Fruit fly (Drosophila melanogaster): ENCODE results near the gene Hsc20.

The Hsc20 gene

DNA sequence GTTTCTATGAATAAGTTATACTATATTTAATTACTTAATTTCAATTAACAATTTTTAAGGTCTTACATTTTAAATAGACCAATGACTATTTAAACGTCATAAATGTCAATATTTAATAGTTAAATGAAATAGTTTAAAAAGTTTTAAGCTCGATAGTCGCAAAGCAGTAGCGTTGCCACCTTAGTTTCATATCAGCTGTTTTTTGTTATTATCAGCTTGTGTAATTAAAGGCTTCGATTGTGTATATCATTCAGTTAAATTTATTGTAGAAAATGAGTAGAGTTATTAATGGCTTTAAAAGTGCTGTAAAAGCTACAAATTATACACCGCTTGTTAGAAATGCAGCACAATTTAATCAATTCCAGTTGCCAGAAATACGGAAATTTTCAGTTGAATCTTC, at the start of gene Hsc20:
TSS of gene Hsc20 (plus strand) at position 204 of the 400 bp plus-strand sequence.
- TF ChIP-seq CG17801 (GFP tag; optimal IDR thresholded peaks at IDR 0.05; ENCODE audit: partially characterized antibody), result peak; percentile 11

DNA sequence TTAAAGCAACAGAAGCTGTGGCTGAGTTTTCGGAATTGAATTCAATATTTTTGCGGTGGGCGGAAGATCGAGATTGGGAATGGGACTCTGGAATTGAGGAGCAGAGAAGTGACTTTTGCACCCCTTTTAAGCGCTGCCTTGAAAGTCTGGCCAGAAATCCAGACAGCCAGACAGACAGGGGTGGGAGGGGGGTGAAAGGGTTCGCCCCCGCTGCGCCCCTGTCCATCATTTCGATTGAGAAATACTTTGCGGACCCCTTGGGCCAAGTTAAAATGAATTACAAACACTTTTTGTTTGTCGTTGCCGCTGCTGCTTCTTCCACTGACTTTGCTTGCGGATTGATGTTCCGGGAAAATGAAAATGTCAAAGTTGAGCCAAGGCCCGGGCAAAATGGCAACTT, 49.4 kb upstream of the Hsc20 start:
- no peak for TF ChIP-seq CG17801 (GFP tag; optimal IDR thresholded peaks at IDR 0.05; ENCODE audit: partially characterized antibody)

DNA sequence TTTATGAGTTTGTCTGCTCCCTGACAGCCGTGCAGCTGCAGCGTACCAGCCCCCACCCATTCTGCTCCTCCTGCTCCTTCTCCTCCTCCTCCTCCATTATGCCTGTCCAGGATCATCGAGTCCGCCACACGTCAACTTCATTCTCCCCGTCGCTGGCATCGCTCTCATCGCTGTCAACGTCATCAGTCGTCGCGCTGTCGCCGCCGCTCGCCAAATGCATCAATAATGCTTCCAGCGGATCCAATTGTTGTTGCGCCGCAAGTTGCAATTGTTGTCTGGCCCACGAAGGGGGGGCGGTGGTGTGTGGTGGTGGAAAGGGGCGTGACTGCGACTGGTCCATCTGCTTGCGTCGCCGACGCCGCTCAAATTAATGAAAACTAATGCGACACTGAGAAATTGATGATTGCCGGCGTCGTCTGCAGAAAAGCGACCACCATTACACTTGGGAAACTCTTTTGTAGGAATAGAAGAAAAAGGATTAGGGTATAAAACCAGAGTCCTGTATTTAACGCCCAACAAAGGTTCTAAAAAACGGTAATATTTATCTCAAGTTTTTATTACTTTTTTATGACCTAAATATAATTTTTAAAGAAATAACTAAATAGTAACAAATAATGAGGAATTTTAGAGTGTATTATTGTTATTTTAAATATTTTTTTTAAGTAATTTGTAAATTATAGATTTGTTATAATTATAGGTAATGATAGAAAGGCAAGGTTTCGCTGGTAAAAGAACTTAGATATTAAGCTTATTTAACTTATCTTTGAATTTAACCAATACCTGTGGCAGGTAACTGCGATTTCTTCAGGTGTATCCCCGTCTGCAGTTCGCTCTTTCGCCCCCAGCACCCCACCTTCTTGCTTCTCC, 43.6 kb upstream of the Hsc20 start:
- TF ChIP-seq CG17801 (GFP tag; optimal IDR thresholded peaks at IDR 0.05; ENCODE audit: partially characterized antibody), result no peak

DNA sequence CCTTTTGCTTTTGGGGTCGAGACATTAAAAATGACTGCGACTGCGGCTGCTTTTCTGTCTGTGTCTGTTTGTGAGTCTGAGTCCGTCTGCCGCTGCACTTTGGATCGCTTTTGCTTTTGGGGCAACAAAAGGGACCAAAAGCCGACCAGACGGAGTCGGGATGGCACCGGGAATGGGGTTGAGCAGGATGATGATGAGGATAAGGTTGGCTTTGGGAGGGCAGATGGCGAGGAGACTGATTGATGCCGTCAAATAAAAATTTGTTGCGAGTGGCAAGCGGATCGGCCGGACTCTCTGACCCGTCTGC, 43.0 kb upstream of the Hsc20 start:
- no peak for TF ChIP-seq CG17801 (GFP tag; optimal IDR thresholded peaks at IDR 0.05; ENCODE audit: partially characterized antibody)

DNA sequence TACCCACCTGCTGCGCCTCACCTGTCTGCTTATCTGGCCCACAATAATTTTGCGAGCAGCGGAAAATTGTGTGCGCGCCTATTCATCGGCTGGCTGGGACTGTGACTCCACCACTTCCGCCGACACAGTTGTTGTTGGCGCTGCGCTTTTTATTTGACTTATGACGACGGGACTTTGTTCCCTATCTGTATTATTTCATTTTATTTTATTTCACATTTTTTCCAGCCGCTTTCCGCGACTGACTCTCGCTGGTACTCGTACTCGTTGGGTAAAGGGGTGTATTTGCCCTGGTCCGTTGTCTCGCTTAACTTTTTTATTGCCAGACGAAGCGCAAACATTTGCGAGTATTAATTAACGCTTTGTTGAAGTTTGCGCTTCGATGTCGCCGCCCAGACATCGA, 42.0 kb upstream of the Hsc20 start:
- no peak for TF ChIP-seq CG17801 (GFP tag; optimal IDR thresholded peaks at IDR 0.05; ENCODE audit: partially characterized antibody)

DNA sequence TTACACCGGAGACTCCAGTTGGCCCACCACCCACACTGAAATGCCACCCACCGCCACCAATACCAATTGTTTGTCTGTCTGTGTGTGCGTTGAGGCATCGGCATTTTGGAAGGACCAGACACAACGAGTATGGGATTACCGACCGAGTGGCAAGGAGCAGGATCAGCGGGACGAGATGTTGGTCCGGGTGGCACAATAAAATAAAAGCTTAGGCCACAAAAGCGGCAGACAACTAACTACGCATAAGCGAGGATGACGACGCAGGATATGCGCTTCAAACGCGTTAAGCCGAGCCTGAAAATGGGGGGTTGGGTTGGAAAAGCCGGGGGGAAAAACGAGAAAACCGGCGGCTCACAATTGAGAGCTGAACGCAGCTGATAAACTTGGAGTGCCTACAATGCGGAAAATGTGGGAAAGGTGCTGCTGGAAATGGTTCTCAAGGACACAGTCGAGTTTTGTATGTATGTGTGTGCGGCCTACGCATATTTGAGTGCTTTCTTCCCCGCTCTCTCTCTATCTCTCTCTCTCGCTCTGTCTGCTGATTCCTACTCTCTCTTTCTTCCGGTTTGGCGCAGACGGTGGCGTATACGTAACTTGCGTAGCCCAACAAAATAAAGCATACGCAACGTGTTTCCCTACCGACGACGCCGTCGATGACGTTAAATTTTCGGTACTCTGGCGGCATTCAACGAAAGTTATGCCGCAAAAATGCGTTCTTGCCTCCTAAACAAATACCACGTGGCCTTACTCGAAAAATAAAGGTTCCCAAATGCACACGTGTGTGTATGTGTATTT, 40.2 kb upstream of the Hsc20 start:
- no peak for TF ChIP-seq CG17801 (GFP tag; optimal IDR thresholded peaks at IDR 0.05; ENCODE audit: partially characterized antibody)

DNA sequence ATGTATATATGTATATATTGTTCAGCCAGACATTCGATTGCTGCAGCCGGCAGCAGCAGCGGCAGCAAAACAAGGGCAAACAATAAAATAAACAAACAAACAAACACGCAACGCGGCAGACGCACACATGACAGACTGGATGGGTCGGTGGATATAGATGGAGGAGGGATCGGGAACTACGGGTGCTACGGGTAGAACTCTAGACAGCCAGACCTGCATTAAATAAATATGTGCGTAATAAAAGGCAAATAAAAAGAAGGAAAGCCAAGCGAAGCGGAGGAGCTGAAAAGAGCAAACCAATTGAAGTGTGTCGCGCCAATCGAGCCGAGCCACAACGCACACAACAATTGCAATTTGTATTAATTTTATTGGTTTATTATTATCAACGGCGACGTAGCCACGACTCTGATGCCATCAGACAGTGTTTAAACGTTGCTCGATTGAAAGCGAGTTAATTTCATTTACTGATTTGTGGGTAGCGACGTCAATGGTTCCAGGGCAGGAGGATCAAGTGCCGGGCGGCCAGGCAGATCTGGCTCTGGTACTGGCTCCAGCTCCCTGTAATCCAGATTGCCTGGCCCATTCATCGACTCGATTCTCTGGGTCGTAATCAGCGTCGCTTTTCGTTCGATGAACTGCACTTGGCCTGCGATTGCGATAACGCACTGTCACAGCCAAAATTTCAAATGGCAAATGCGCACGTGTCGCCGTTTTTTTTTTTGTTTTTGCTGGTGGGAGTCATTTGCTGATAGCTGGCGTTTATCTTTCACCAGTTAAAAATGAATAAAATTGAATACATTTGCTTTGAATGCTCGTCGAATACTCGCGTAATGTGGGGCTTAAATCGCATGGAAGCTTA, 38.8 kb upstream of the Hsc20 start:
- no peak for TF ChIP-seq CG17801 (GFP tag; optimal IDR thresholded peaks at IDR 0.05; ENCODE audit: partially characterized antibody)

DNA sequence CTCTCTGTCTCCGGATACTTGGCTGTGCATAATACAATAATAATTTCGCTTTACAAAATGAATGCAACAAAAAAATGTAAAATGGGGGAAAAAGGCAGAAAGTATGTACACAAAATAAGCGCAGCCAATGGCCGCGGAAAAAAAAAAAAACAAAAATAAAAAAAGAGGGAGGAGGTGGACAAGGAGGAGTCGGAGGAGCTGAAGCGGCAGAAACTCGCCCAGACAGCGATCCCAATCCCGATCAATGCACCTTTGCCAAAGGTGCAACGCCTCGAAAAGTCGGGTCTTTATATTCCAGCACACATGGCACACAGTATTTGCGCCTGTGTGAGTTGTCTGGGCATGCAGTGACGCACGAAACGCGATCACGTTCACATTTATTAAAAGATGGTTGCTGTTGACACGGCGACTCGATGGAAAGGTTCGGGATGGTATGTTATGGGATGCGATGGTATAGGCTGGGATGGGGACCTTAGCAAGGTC, 37.4 kb upstream of the Hsc20 start:
- TF ChIP-seq CG17801 (GFP tag; optimal IDR thresholded peaks at IDR 0.05; ENCODE audit: partially characterized antibody), result no peak

DNA sequence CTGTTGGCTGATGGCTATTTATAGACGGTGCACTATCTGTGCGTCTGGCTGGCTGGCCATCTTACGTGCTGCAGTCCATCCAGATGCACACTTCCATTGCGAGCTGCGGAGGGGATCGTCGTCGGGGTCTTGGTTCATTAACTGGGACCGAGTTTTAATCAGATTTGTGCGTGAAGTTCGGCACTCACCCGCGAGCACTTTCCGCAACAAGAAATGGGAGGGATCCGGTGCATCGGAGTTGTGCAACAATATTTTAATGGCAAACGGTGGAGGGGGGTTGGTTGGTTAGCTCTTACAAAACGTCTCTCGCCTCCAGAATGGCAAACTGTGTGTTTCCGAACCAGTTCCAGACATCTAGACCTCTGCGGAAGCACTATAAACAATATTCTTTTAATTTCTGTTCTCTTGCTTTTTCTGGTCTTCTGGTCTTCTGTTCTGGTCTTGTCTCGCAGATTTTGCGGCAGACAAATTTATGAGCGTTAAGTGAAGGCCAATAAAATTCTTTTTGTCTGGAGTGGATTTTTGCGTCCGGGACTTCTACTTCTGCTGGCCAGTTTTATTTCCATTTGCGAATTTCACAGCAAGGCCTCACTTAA, 36.2 kb upstream of the Hsc20 start:
- no peak for TF ChIP-seq CG17801 (GFP tag; optimal IDR thresholded peaks at IDR 0.05; ENCODE audit: partially characterized antibody)

DNA sequence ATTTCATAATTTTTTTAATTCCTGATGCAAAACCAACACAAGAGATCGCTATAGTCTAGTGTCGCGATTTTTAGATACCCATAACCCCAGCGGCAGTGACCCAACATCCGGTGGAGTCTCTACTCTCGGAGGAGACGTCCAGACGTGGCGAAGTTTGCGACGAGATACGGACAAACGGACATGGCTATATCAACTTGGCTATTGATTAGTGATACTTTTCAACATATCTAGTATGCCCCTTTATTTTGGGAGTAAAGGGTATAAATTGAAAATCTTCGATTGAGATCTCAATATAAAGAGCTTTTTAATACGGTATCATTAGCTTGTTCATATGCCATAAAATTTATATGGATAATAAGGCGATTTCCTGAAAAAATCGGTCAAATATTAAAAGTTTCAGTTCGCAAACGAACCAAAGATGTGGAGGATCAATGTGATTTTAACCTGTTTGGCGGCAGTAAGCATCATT, 35.4 kb upstream of the Hsc20 start, which contains the start of gene CG33687:
TSS of gene CG33687 (plus strand) at position 419 of the 469 bp plus-strand sequence.
- no peak for TF ChIP-seq CG17801 (GFP tag; optimal IDR thresholded peaks at IDR 0.05; ENCODE audit: partially characterized antibody)

DNA sequence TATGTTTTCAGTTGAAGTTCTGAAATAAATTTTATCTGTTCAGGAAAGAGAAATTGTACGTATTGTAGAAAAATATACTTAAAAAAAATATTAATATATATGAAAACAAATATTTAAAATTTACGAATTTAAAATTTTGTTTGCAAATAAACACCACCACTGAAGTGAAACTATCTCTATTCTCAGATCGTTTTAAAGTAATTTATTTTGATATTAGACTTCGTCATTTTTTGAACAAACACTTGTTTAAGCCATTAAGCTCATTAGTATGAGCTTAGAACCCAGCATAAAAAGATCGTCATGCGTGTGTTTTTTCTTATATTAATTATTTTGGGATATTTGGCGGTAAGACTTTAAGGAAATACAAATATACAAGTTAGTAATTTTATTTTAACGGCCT, 34.0 kb upstream of the Hsc20 start, which contains the start of gene CG33688:
TSS of gene CG33688 (plus strand) at position 301 of the 400 bp plus-strand sequence.
- no peak for TF ChIP-seq CG17801 (GFP tag; optimal IDR thresholded peaks at IDR 0.05; ENCODE audit: partially characterized antibody)

DNA sequence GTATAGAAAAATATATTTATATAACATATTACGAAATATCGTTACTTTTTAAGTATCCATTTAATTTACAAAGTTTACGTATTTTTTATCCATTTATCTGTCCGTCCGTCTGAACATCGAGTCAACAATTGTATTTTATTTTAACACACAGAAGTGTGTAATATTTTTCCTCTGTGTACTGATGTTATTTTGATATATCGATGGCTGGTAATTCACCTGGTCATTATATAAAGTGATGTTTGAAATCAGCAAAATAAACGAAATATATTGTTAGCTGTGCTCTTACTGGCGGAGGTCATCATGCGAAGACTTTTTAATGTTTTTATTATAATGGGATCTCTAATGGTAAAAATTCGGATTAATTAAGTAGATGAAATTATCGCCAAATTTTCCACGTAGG, 33.0 kb upstream of the Hsc20 start, which contains the start of gene CG33689:
TSS of gene CG33689 (plus strand) at position 301 of the 400 bp plus-strand sequence.
- no peak for TF ChIP-seq CG17801 (GFP tag; optimal IDR thresholded peaks at IDR 0.05; ENCODE audit: partially characterized antibody)

DNA sequence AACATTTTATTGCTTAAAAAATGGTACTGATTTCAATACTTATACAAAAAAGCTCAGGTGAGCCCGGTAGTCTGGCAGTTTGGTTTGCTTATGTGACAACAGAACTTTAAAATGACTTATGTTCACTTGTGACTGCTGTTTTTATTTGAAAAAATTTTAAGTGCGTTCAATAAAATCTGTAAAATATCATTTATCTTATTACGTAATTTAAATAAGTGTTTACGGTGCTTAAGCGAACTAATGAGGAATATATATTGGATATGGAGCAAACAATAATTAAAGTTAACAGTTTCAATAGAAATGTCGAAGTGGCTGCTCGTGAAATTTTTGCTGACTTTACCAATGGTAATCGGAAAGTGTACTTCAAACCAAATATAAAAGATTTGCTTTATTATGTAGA, 31.9 kb upstream of the Hsc20 start, which contains the start of gene dls:
TSS of gene dls (plus strand) at position 301 of the 400 bp plus-strand sequence.
- TF ChIP-seq CG17801 (GFP tag; optimal IDR thresholded peaks at IDR 0.05; ENCODE audit: partially characterized antibody), result no peak

DNA sequence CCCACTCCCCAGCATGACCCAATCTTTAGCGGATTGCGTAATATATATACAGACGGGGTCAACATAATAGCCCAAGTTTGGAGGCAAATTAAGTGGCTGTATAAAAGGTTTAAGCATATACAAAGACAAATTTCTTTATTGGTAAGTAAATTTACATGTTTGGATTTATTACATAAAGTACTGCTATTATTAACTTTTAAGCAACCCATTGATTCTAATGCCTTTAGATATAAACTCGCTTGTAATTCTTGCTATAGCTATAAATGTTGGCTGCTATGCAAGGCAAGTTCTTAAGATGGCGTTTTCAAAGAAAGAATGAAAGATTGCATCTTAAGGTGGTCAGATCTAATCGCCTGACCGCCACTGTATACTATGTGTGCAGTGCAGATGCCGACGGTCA, 30.4 kb upstream of the Hsc20 start:
- no peak for TF ChIP-seq CG17801 (GFP tag; optimal IDR thresholded peaks at IDR 0.05; ENCODE audit: partially characterized antibody)

All from ovary, adult (tissue).